Worm (Caenorhabditis elegans): ENCODE data around the gene mob-1.

DNA sequence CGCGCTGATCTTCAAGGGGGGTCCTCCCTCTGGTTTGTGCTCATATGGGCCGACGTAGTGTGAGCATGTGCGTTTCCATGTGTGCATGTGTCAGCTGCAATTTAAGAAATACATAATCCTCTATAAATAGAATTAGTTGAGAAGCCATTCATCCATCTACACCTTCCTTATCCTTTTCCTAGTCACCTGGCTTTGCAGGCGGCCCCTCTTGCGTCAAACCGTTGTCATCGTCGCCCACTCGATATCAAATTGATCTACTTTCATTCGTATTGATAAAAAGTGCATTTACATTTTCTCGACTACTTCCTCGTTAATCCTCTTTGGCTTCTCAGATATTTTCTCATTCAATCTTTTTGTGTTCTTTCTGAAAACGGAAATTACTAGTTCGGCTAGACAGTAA lies 48.3 kb upstream of the mob-1 start:
- TF ChIP-seq snpc-4 (tag; optimal IDR thresholded peaks at IDR 0.05) (no peak), skn-1 (tag; optimal IDR thresholded peaks at IDR 0.05) (no peak), unc-62 (GFP tag; optimal IDR thresholded peaks at IDR 0.05 in 1 of 2) (no peak), unc-62 (tag; optimal IDR thresholded peaks at IDR 0.05) (no peak), mxl-3 (GFP tag; optimal IDR thresholded peaks at IDR 0.05) (peak; percentile 37), ZK546.5 (tag; optimal IDR thresholded peaks at IDR 0.05) (no peak), nhr-237 (tag; optimal IDR thresholded peaks at IDR 0.05) (no peak), duxl-1 (tag; optimal IDR thresholded peaks at IDR 0.05; ENCODE audit: poor library complexity) (no peak), snpc-1.2 (GFP tag; IDR thresholded peaks at IDR 0.05) (no peak), nhr-42 (GFP tag; IDR thresholded peaks at IDR 0.05) (no peak), zip-2 (tag; optimal IDR thresholded peaks at IDR 0.05) (no peak)
